Worm (Caenorhabditis elegans) whole organism, L4 larva: ENCODE measurements around the gene ung-1.

Source experiments
- daf-12 ChIP-seq: fragments of 150-350 bp; optimal IDR thresholded peaks from 2 replicates; lab custom pipeline; 2014; ENCODE audit warnings: missing biosample characterization, missing genetic modification reagents, missing genetic modification characterization
- daf-8 ChIP-seq: fragments of 200-800 bp; sonication (Bioruptor generic); IDR thresholded peaks from 2 replicates; pipeline ENCODE4 v1.3.6; 2022; ENCODE audit warnings: missing genetic modification characterization, missing compliant biosample characterization
- lsy-2 ChIP-seq, 2 experiments: fragments of 150-350 bp in 1 of 2; sonication (generic microtip) in 1 of 2; optimal IDR thresholded peaks; 2 replicates each; lab custom pipeline; 2014 to 2017; ENCODE audit warnings: missing biosample characterization in 2 of 2, missing genetic modification characterization in 2 of 2
- pha-4 ChIP-seq, 2 experiments: fragments of 150-350 bp in 1 of 2; fragments of 200-800 bp in 1 of 2; sonication (Bioruptor generic) in 1 of 2; IDR thresholded peaks in 1 of 2; optimal IDR thresholded peaks in 1 of 2; 2 replicates each; pipeline versions ENCODE4 v1.3.6 to Lab custom; 2014 to 2022; ENCODE audit warnings: missing genetic modification characterization in 2 of 2, missing genetic modification reagents in 2 of 2, missing biosample characterization in 1 of 2, missing compliant biosample characterization in 1 of 2

DNA sequence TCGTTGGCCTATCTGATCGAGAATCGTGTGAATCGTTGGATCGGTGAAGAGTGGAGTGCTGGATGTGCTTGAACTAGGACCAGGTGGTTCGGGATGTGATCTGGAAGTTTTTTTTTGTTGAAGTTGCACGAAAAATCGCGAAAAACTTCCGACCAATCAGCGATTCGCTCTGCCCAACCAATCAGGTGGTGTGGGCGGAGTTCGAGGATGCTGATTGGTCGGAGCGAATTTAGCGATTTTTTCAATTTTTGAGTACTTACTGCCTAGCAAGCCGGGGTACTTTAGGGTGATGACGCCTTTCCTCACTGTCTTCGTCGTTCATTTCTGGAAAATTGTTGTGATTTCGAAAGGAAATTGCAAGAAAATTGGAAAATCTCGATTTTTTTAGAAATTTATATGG is 4.8 kb upstream of the ung-1 start, which contains the start of gene Y56A3A.30:
- TF ChIP-seq lsy-2 (tag; optimal IDR thresholded peaks at IDR 0.05; lab: Kevin White, UChicago) (no peak), daf-12 (tag; lab: Kevin White, UChicago) (no peak), pha-4 (GFP tag; IDR thresholded peaks at IDR 0.05; lab: Robert Waterston, UW) (no peak), pha-4 (tag; optimal IDR thresholded peaks at IDR 0.05; lab: Kevin White, UChicago) (no peak), daf-8 (GFP tag; lab: Robert Waterston, UW) (no peak)
